Fruit fly (Drosophila melanogaster): Measurements from ENCODE around the gene CG31189.

The CG31189 gene

DNA sequence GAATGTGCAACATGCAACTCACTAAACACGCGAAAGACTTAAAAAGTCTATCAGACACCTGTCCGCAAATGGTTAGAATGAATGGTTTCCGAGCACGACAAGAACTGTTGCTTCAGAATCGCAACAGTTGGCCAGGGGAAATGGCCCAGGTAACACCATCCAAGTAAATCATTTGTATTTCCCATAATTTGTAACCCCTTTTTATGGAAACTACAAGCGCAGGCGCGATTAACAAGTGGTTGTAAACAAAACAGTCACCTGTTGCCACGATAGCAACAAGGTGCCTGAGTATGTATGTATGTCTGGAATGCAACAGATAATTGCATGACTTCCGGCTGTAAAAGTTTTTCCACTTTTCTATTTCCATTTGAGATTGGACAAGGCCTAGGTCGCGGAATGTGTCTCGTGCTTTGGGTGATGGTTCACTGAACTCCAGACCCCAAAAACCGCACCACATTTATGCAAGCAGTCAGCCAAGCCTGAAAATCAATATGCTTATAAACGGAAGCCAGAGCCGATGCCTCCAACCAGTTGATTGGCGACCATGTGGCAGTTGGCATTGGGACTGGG, 2.0 kb downstream of the CG31189 start, which contains the start of gene CG12278:
Gene CG12278 (plus strand): TSS at position 520 of the 570 bp plus-strand sequence.
- TF ChIP-seq CG17801 (GFP tag; optimal IDR thresholded peaks at IDR 0.05; ENCODE audit: partially characterized antibody): no peak

dm6 chr3R:21042399-21042798, 3.2 kb downstream of the CG31189 start, which contains the start of gene Dhc93AB:
Dhc93AB (minus strand) TSS chr3R:21042499.
- TF ChIP-seq CG17801 (GFP tag; optimal IDR thresholded peaks at IDR 0.05; ENCODE audit: partially characterized antibody): no peak

- no peak for TF ChIP-seq CG17801 (GFP tag; optimal IDR thresholded peaks at IDR 0.05; ENCODE audit: partially characterized antibody)
Observed at dm6 chr3R:21025508-21025907, 20.1 kb downstream of the CG31189 start.

DNA sequence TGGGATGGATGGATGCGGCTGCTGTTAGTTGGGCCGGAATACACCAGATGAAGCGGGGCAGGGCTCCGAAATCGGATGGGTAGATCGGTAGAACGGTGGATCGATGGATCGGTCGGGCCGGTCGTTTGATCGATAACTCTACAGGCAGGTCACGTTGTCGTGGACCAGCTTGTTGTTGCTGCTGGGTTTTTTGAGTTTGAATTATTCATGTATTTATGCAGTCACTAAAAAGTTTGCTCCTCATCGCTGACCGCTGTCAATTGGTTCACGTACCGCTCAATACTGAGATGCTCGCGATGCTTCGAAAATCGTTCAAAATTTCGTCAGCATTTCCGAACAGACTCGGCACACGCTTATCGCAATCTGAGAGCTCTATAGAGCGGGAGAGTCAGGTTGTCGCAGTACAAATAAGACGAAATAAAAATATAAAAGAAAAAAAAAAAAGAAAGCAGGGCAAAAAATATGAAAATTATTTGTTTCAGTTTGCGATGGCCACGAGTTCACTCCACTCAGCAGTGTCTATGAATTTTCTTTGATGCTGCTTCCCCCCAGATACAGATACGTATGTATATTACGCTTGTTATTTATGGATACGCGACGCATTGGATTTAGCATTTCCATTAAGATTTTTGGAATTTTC, 21.6 kb downstream of the CG31189 start, which contains the start of gene peg:
Gene peg (minus strand): TSS at position 262 of the 640 bp plus-strand sequence.
- no peak for TF ChIP-seq CG17801 (GFP tag; optimal IDR thresholded peaks at IDR 0.05; ENCODE audit: partially characterized antibody)

DNA sequence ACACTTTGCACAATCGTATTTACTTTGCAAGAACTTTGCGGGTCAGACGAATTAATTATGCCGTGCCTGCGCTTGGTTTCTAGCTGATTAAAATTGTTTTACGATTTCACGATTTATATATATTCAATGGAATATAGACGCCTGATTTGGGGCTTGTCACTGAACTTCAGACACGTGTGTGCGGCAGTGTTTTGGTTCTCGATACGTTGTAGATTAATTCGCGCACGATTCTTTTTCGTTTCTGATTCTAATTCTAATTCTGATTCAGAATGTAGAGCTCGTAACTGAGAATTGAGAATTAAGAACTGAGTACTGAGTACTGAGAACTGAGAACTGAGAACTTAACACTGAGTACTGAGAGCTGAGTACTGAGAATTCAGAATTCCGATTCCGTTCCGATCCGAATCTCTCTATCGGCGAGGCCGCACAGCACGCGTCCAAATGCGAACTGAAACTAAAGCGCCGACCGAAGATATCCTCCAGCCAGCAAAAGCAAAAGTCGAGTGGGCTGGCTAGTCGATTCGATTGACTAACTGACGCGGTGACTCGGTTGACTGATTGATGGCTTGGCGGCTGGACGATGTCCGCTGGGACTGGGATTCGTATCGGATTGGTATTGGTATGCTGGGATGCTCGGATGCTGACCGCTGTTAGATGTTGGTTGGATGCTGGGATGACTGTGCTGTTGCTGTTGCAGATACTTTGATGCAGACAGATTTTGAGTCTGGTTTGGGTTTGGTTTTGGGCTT, 22.7 kb downstream of the CG31189 start:
- no peak for TF ChIP-seq CG17801 (GFP tag; optimal IDR thresholded peaks at IDR 0.05; ENCODE audit: partially characterized antibody)

DNA sequence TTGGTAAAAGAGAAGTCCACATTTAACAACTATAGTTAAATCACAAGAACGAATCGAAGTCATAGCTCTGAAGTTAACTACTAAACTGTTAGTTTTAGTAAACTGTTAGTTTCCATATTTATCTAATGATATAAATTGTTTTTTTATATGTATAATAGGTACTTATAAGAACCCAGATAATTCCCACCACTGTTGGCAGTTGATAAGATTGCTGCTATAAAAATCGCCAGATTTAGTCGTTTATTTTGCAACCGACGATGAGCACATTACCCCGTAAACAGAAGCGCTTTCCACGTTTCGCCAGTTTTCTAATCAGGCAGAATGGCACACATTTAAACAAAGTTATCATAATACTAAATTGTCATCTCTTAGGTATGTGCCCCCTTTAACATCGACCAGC, 26.6 kb downstream of the CG31189 start:
- TF ChIP-seq CG17801 (GFP tag; optimal IDR thresholded peaks at IDR 0.05; ENCODE audit: partially characterized antibody): no peak

- peak; percentile 69 for TF ChIP-seq CG17801 (GFP tag; optimal IDR thresholded peaks at IDR 0.05; ENCODE audit: partially characterized antibody)
Observed at dm6 chr3R:21017464-21018080, 28.1 kb downstream of the CG31189 start, which contains the start of gene Rlip. Rlip (plus strand) TSS chr3R:21017684.

- no peak for TF ChIP-seq CG17801 (GFP tag; optimal IDR thresholded peaks at IDR 0.05; ENCODE audit: partially characterized antibody)
Observed at dm6 chr3R:21015636-21016035, 30.0 kb downstream of the CG31189 start, which contains the start of gene CG5697. CG5697 (plus strand) TSS chr3R:21015949.

DNA sequence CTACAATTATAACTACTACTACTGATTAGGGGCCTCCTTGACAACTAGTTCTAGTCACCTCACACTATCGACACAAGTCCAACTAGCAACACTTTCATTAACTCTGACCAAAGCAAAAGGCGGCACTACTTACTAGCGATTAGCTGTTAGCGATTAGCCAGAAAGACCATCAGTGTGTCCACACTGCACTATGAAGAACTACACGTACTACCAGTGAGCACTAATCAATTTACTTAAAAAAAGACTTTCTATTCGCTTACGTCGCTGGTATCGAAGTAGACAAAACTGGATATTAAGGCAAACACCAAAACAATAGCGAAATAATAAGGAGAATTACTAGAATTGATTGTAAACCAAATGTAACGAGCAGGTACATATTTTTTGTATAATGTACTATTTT, 31.9 kb downstream of the CG31189 start:
- TF ChIP-seq CG17801 (GFP tag; optimal IDR thresholded peaks at IDR 0.05; ENCODE audit: partially characterized antibody): no peak

DNA sequence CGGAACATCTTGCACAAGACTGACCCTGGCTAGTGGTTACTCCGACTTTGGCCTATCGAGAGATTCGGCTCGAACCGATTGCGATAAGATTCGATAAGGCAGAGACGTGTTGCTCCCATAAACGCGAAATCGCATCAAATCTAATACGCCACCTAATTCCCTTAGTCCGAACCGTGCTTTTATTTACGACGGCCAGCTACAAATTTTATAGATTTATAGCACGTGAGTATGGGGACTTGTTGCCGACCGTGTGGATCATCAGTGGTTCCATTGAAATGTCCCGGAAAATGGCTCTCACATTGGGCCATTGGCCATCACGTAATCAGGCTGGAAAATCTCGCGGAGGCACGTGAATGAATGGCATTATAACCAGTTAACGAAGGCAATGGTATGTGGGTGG, 38.7 kb downstream of the CG31189 start, which contains the start of gene Alp5:
Gene Alp5 (minus strand): TSS at position 24 of the 400 bp plus-strand sequence.
- TF ChIP-seq CG17801 (GFP tag; optimal IDR thresholded peaks at IDR 0.05; ENCODE audit: partially characterized antibody): no peak

- TF ChIP-seq CG17801 (GFP tag; optimal IDR thresholded peaks at IDR 0.05; ENCODE audit: partially characterized antibody): no peak
Observed at dm6 chr3R:21001123-21001522, 44.5 kb downstream of the CG31189 start.

DNA sequence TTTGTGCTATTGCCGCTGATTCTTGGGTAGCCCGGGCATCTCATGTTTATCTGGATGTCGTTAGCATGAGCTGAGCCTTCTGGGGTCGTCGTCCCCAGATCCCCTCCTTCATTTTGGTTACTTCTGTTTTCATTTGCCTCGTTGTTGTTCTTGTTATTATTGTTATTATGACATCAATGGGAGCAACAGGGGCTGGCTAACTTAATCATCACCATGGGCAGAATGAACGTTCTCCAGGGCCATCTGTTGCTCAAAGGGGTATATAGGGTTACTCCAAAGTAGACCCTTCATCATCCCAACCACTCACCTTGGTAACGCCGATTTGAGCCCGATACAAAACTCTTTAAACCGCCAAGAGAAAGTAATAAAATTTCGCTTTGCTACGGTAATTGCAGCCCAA, 47.3 kb downstream of the CG31189 start:
- no peak for TF ChIP-seq CG17801 (GFP tag; optimal IDR thresholded peaks at IDR 0.05; ENCODE audit: partially characterized antibody)

Data from ovary, adult (tissue).